Worm (Caenorhabditis elegans) whole organism, young adult: Measurements from ENCODE around the gene nhr-18.

ENCODE experiments used
- B0019.2 ChIP-seq: fragments of 200-800 bp; sonication (Bioruptor generic); conservative IDR thresholded peaks from 2 replicates; pipeline ENCODE4 v1.3.6; 2022; ENCODE audit warnings: missing genetic modification reagents, missing genetic modification characterization, missing compliant biosample characterization
- C06A6.2 ChIP-seq: fragments of 200-800 bp; sonication (Bioruptor generic); conservative IDR thresholded peaks from 2 replicates; pipeline ENCODE4 v1.3.6; 2022; ENCODE audit warnings: missing genetic modification characterization, missing compliant biosample characterization
- F37B4.10 ChIP-seq: fragments of 200-800 bp; sonication (Bioruptor generic); IDR thresholded peaks from 2 replicates; pipeline ENCODE4 v1.3.6; 2022; ENCODE audit warnings: missing genetic modification characterization, missing compliant biosample characterization
- F49E8.2 ChIP-seq: sonication (generic microtip); optimal IDR thresholded peaks from 3 replicates; lab custom pipeline; 2017; ENCODE audit warnings: missing genetic modification characterization, mild to moderate bottlenecking, missing compliant biosample characterization, antibody characterized with exemption, moderate library complexity; ENCODE audit not compliant: insufficient read depth
- T26A5.8 ChIP-seq: sonication (generic microtip); optimal IDR thresholded peaks from 2 replicates; lab custom pipeline; 2016; ENCODE audit warnings: missing genetic modification characterization, missing compliant biosample characterization
- Y67H2A.10 ChIP-seq: fragments of 200-800 bp; sonication (Bioruptor generic); conservative IDR thresholded peaks from 2 replicates; pipeline ENCODE4 v1.3.6; 2022; ENCODE audit warnings: missing genetic modification reagents, missing genetic modification characterization, missing compliant biosample characterization
- aptf-3 ChIP-seq: fragments of 200-800 bp; sonication (Bioruptor generic); IDR thresholded peaks from 2 replicates; pipeline ENCODE4 v1.3.6; 2022; ENCODE audit warnings: missing genetic modification characterization, missing compliant biosample characterization
- atf-7 ChIP-seq: sonication (generic microtip); optimal IDR thresholded peaks from 2 replicates; lab custom pipeline; 2017; ENCODE audit warnings: mild to moderate bottlenecking, missing genetic modification characterization, missing compliant biosample characterization
- athp-1 ChIP-seq: sonication (generic microtip); optimal IDR thresholded peaks from 2 replicates; lab custom pipeline; 2017; ENCODE audit warnings: mild to moderate bottlenecking, missing genetic modification characterization, missing compliant biosample characterization
- attf-6 ChIP-seq: fragments of 200-800 bp; sonication (Bioruptor generic); IDR thresholded peaks from 2 replicates; pipeline ENCODE4 v1.3.6; 2022; ENCODE audit warnings: missing genetic modification reagents, missing genetic modification characterization, missing compliant biosample characterization
- bed-2 ChIP-seq: fragments of 200-800 bp; sonication (Bioruptor generic); IDR thresholded peaks from 2 replicates; pipeline ENCODE4 v1.3.6; 2022; ENCODE audit warnings: missing genetic modification reagents, missing genetic modification characterization, missing compliant biosample characterization
- cebp-1 ChIP-seq, 2 experiments: fragments of 200-800 bp in 1 of 2; sonication (Bioruptor generic) in 1 of 2; sonication (generic microtip) in 1 of 2; IDR thresholded peaks in 1 of 2; optimal IDR thresholded peaks in 1 of 2; 2 replicates each; pipeline versions ENCODE4 v1.3.6 to Lab custom; 2017 to 2022; ENCODE audit warnings: missing compliant biosample characterization in 2 of 2, missing genetic modification characterization in 2 of 2, mild to moderate bottlenecking in 1 of 2, missing genetic modification reagents in 1 of 2, moderate library complexity in 1 of 2
- egl-44 ChIP-seq: fragments of 200-800 bp; sonication (Bioruptor generic); IDR thresholded peaks from 2 replicates; pipeline ENCODE4 v1.3.6; 2022; ENCODE audit warnings: missing genetic modification reagents, missing genetic modification characterization, missing compliant biosample characterization
- ekl-4 ChIP-seq: fragments of 200-800 bp; sonication (Bioruptor generic); IDR thresholded peaks from 2 replicates; pipeline ENCODE4 v1.3.6; 2022; ENCODE audit warnings: missing genetic modification reagents, missing genetic modification characterization, missing compliant biosample characterization
- hlh-12 ChIP-seq: sonication (generic microtip); optimal IDR thresholded peaks from 2 replicates; lab custom pipeline; 2016; ENCODE audit warnings: missing genetic modification characterization, missing compliant biosample characterization
- hmg-1.2 ChIP-seq: fragments of 200-800 bp; sonication (Bioruptor generic); IDR thresholded peaks from 2 replicates; pipeline ENCODE4 v1.3.6; 2022; ENCODE audit warnings: missing genetic modification reagents, missing genetic modification characterization, missing compliant biosample characterization
- hrde-1 ChIP-seq: sonication (generic microtip); optimal IDR thresholded peaks from 2 replicates; lab custom pipeline; 2016; ENCODE audit warnings: missing genetic modification characterization, mild to moderate bottlenecking, missing compliant biosample characterization, moderate library complexity, missing genotype, missing genetic modification reagents, borderline replicate concordance
- lag-1 ChIP-seq: fragments of 200-800 bp; sonication (Bioruptor generic); IDR thresholded peaks from 2 replicates; pipeline ENCODE4 v1.3.6; 2022; ENCODE audit warnings: missing genetic modification reagents, missing genetic modification characterization, missing compliant biosample characterization
- let-607 ChIP-seq, 2 experiments: fragments of 200-800 bp in 1 of 2; sonication (Bioruptor generic) in 1 of 2; sonication (generic microtip) in 1 of 2; optimal IDR thresholded peaks; 2 replicates each; lab custom pipeline; 2016 to 2018; ENCODE audit warnings: mild to moderate bottlenecking in 2 of 2, missing compliant biosample characterization in 2 of 2, missing genetic modification characterization in 2 of 2, moderate library complexity in 2 of 2, missing genotype in 1 of 2
- lin-40 ChIP-seq: sonication (generic microtip); optimal IDR thresholded peaks from 2 replicates; lab custom pipeline; 2016; ENCODE audit warnings: missing genetic modification characterization, mild to moderate bottlenecking, missing compliant biosample characterization, missing genotype, missing genetic modification reagents
- lsl-1 ChIP-seq: fragments of 200-800 bp; sonication (Bioruptor generic); optimal IDR thresholded peaks from 2 replicates; lab custom pipeline; 2018; ENCODE audit warnings: mild to moderate bottlenecking, missing genetic modification characterization, moderate library complexity, missing compliant biosample characterization
- madf-3 ChIP-seq: fragments of 200-800 bp; sonication (Bioruptor generic); IDR thresholded peaks from 2 replicates; pipeline ENCODE4 v1.3.6; 2022; ENCODE audit warnings: missing genetic modification reagents, missing genetic modification characterization, missing compliant biosample characterization
- mcd-1 ChIP-seq: fragments of 200-800 bp; sonication (Bioruptor generic); IDR thresholded peaks from 2 replicates; pipeline ENCODE4 v1.3.6; 2022; ENCODE audit warnings: missing genetic modification reagents, missing genetic modification characterization, missing compliant biosample characterization
- nfya-2 ChIP-seq: fragments of 200-800 bp; sonication (Bioruptor generic); IDR thresholded peaks from 2 replicates; pipeline ENCODE4 v1.3.6; 2022; ENCODE audit warnings: missing genetic modification reagents, missing genetic modification characterization, missing compliant biosample characterization
- nfyb-1 ChIP-seq: fragments of 200-800 bp; sonication (Bioruptor generic); IDR thresholded peaks from 2 replicates; pipeline ENCODE4 v1.3.6; 2022; ENCODE audit warnings: missing genetic modification reagents, missing genetic modification characterization, missing compliant biosample characterization
- nhr-27 ChIP-seq: fragments of 200-800 bp; sonication (Bioruptor generic); optimal IDR thresholded peaks from 2 replicates; lab custom pipeline; 2018; ENCODE audit warnings: mild to moderate bottlenecking, missing genetic modification characterization, moderate library complexity, missing compliant biosample characterization
- nhr-80 ChIP-seq: sonication (generic microtip); optimal IDR thresholded peaks from 2 replicates; lab custom pipeline; 2016; ENCODE audit warnings: missing genetic modification characterization, missing compliant biosample characterization
- nhr-90 ChIP-seq: sonication (generic microtip); optimal IDR thresholded peaks from 2 replicates; lab custom pipeline; 2016; ENCODE audit warnings: missing genotype, mild to moderate bottlenecking, missing genetic modification characterization, missing compliant biosample characterization
- pha-4 ChIP-seq: fragments of 150-350 bp; sonication (generic microtip); optimal IDR thresholded peaks from 2 replicates; lab custom pipeline; 2014; ENCODE audit warnings: missing biosample characterization, missing genetic modification reagents, missing genetic modification characterization
- repo-1 ChIP-seq: sonication (generic microtip); optimal IDR thresholded peaks from 2 replicates; lab custom pipeline; 2017; ENCODE audit warnings: mild to moderate bottlenecking, missing genetic modification characterization, missing compliant biosample characterization
- snpc-1.1 ChIP-seq: sonication (generic microtip); optimal IDR thresholded peaks from 2 replicates; lab custom pipeline; 2017; ENCODE audit warnings: missing genetic modification characterization, mild to moderate bottlenecking, missing compliant biosample characterization, antibody characterized with exemption, moderate library complexity, missing genotype, missing genetic modification reagents; ENCODE audit not compliant: insufficient read depth
- unc-130 ChIP-seq: sonication (generic microtip); optimal IDR thresholded peaks from 2 replicates; lab custom pipeline; 2016; ENCODE audit warnings: missing genetic modification reagents, missing genetic modification characterization, missing compliant biosample characterization
- unc-62 ChIP-seq: fragments of 150-350 bp; optimal IDR thresholded peaks from 2 replicates; lab custom pipeline; 2014; ENCODE audit warnings: missing biosample characterization, missing genetic modification reagents, missing genetic modification characterization
- xnd-1 ChIP-seq: sonication (generic microtip); optimal IDR thresholded peaks from 2 replicates; lab custom pipeline; 2016; ENCODE audit warnings: missing genotype, missing genetic modification reagents, missing genetic modification characterization, missing compliant biosample characterization
- zfh-2 ChIP-seq: fragments of 200-800 bp; sonication (Bioruptor generic); conservative IDR thresholded peaks from 2 replicates; pipeline ENCODE4 v1.3.6; 2022; ENCODE audit warnings: missing genetic modification reagents, missing genetic modification characterization, missing compliant biosample characterization
- zim-3 ChIP-seq: sonication (generic microtip); optimal IDR thresholded peaks from 2 replicates; lab custom pipeline; 2017; ENCODE audit warnings: mild to moderate bottlenecking, missing genetic modification characterization, moderate library complexity, missing compliant biosample characterization
- ztf-18 ChIP-seq: sonication (generic microtip); optimal IDR thresholded peaks from 2 replicates; lab custom pipeline; 2016; ENCODE audit warnings: missing genotype, mild to moderate bottlenecking, missing genetic modification characterization, missing compliant biosample characterization

Gene nhr-18

ce11 chrV:2204080-2204479, 22.9 kb upstream of the nhr-18 start, which contains the start of gene cyp-33C12:
Gene cyp-33C12 (minus strand): TSS chrV:2204400.
- TF ChIP-seq xnd-1 (tag; lab: Kevin White, UChicago) (no peak), nfyb-1 (GFP tag; lab: Robert Waterston, UW) (no peak), aptf-3 (GFP tag; lab: Robert Waterston, UW) (no peak)
- TF ChIP-seq, all 124 proteins: peak for 0

DNA sequence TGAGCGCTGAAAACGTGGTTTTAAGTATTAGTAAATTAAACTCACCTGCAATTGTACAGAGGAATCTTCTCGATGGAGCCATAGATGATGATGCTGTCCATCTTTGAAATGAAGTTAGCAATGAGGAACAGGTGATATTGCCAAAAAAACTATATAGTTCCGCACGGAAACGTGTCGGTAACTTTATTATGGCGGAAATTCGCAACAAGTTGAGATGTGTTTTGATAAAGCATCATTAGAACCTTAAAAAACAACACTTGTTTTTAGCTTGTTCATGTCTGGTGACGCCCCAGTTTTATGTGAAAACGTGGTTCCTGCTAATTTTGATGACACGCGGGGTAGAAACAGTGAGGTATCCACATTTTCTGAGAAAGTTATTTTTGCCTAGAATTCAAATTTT, 20.8 kb upstream of the nhr-18 start, which contains the start of gene srt-40:
Gene srt-40 (minus strand): TSS at position 101 of the 400 bp plus-strand sequence.
- TF ChIP-seq ekl-4 (GFP tag; lab: Robert Waterston, UW), result no peak
- TF ChIP-seq T26A5.8 (tag; lab: Kevin White, UChicago), result no peak
- no peak for TF ChIP-seq madf-3 (GFP tag; lab: Robert Waterston, UW)
- TF ChIP-seq nhr-90 (tag; lab: Kevin White, UChicago), result no peak
- TF ChIP-seq attf-6, result no peak
- no peak for TF ChIP-seq unc-62 (GFP tag; lab: Kevin White, UChicago)
- TF ChIP-seq lin-40, result no peak
- no peak for TF ChIP-seq pha-4 (tag; lab: Kevin White, UChicago)
- TF ChIP-seq F37B4.10 (GFP tag; lab: Robert Waterston, UW), result no peak
- TF ChIP-seq nhr-80 (tag; lab: Kevin White, UChicago), result no peak

DNA sequence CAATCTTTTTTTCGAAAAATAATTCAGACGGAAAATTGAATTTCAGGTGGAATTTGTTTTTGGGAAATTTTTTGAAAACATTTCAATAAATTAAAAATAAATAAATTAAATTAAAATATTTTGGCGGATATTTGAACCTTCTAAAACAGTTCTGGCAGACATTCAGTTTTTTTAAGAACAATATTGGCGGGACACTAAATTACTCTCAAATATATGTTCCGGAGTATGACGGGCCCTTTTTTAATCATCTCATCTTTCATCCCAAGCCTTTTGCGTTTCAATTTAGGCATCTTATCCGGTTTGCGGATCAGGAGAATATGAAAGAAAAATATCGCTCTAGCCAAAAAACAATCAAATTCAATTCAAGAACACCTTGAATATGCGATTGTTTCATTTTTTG, 20.2 kb upstream of the nhr-18 start, which contains the start of gene svh-11:
Gene svh-11 (plus strand): TSS at position 301 of the 400 bp plus-strand sequence.
- TF ChIP-seq let-607 (tag; optimal IDR thresholded peaks at IDR 0.05; lab: Kevin White, UChicago), result no peak
- TF ChIP-seq hrde-1 (tag; lab: Kevin White, UChicago), result no peak

- no peak for TF ChIP-seq Y67H2A.10 (GFP tag; lab: Robert Waterston, UW)
- no peak for TF ChIP-seq hlh-12 (tag; lab: Kevin White, UChicago)
- TF ChIP-seq nfya-2 (GFP tag; lab: Robert Waterston, UW), result no peak
- TF ChIP-seq nfyb-1 (GFP tag; lab: Robert Waterston, UW), result 0 out of 2 replicates have a peak, but pooled peaks have one; percentile 34
- TF ChIP-seq, all 124 proteins: peak for 1
Observed at ce11 chrV:2207527-2207926, 19.5 kb upstream of the nhr-18 start.

ce11 chrV:2211936-2212335, 15.1 kb upstream of the nhr-18 start, which contains the start of gene nhr-133:
Gene nhr-133 (minus strand): TSS chrV:2212118.
- TF ChIP-seq repo-1 (tag; lab: Kevin White, UChicago) (no peak), pha-4 (tag; lab: Kevin White, UChicago) (no peak), mcd-1 (no peak), egl-44 (no peak), B0019.2 (GFP tag; lab: Robert Waterston, UW) (no peak), nhr-80 (tag; lab: Kevin White, UChicago) (peak; percentile 16), athp-1 (tag; lab: Kevin White, UChicago) (no peak), unc-130 (no peak), zim-3 (no peak), zfh-2 (GFP tag; lab: Robert Waterston, UW) (peak; percentile 47; the same call in 1 of the 2 replicates), hmg-1.2 (GFP tag; lab: Robert Waterston, UW) (peak; percentile 43; the same call in 1 of the 2 replicates)

DNA sequence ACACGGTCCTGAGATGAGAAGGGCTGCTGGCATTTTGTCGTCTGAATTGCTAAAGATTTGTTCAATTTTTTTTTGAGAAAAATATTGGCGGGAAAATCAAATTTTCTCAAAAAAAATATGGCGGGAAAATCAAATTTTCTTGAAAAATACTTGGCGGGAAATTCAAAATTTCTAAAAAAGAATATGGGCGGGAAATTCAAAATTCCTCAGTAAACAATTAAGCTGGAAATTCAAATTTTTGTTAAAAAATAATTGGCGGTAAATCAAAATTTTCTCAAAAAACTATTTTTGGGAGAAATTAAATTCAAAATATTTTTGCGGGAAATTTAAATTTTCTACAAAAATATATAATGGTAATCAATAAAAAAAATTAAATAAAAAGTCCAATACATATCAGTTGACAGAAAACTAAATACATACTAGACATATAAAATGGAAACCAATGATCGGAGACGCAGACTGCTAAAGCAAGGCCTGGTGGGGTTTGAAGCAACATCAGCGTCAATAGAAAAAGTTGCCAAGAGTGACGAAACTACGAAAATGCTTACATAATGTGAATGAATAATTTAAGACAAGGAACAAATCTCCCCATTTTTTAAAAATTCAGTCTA, 12.5 kb upstream of the nhr-18 start, which contains the start of gene nhr-184:
Gene nhr-184 (minus strand): TSS at position 51 of the 611 bp plus-strand sequence.
- TF ChIP-seq atf-7 (tag; lab: Kevin White, UChicago) (no peak), nhr-80 (tag; lab: Kevin White, UChicago) (peak; percentile 7), F49E8.2 (tag; lab: Kevin White, UChicago) (no peak), athp-1 (tag; lab: Kevin White, UChicago) (no peak), snpc-1.1 (tag; lab: Kevin White, UChicago) (no peak), nfya-2 (GFP tag; lab: Robert Waterston, UW) (no peak), C06A6.2 (GFP tag; lab: Robert Waterston, UW) (no peak), lag-1 (GFP tag; lab: Robert Waterston, UW) (no peak), cebp-1 (GFP tag; IDR thresholded peaks at IDR 0.05; lab: Robert Waterston, UW) (no peak), cebp-1 (tag; optimal IDR thresholded peaks at IDR 0.05; lab: Kevin White, UChicago) (peak; percentile 52), lsl-1 (GFP tag; lab: Kevin White, UChicago) (no peak), ztf-18 (no peak), hmg-1.2 (GFP tag; lab: Robert Waterston, UW) (peak; percentile 36; the same call in 1 of the 2 replicates), bed-2 (GFP tag; lab: Robert Waterston, UW) (no peak), nhr-27 (no peak)
